Worm (Caenorhabditis elegans) whole organism, L4 larva: ENCODE measurements around the gene F38B6.8.

Experiments used
- D1046.2 ChIP-seq: fragments of 200-800 bp; sonication (Bioruptor generic); IDR thresholded peaks from 2 replicates; pipeline ENCODE4 v1.3.6; 2022; ENCODE audit warnings: missing genetic modification characterization, missing compliant biosample characterization
- F49E8.2 ChIP-seq: sonication (generic microtip); optimal IDR thresholded peaks from 2 replicates; lab custom pipeline; 2016; ENCODE audit warnings: missing compliant biosample characterization, mild to moderate bottlenecking, missing genetic modification characterization, borderline replicate concordance
- Y48G9A.11 ChIP-seq: fragments of 200-800 bp; sonication (Bioruptor generic); IDR thresholded peaks from 2 replicates; pipeline ENCODE4 v1.3.6; 2022; ENCODE audit warnings: missing genetic modification reagents, missing genetic modification characterization, missing compliant biosample characterization
- aha-1 ChIP-seq: fragments of 150-350 bp; peaks from one replicate; lab custom pipeline; 2014; ENCODE audit warnings: missing biosample characterization, missing genetic modification characterization
- ces-1 ChIP-seq: fragments of 150-350 bp; sonication (generic microtip); optimal IDR thresholded peaks from 4 replicates; lab custom pipeline; 2014; ENCODE audit warnings: missing biosample characterization, missing genetic modification reagents, missing genetic modification characterization
- daf-16 ChIP-seq, 3 experiments: sonication (generic microtip); optimal IDR thresholded peaks; 2 replicates each; lab custom pipeline; 2016 to 2017; ENCODE audit warnings: missing genetic modification characterization in 3 of 3, missing genetic modification reagents in 3 of 3, mild to moderate bottlenecking in 2 of 3, missing compliant biosample characterization in 2 of 3, missing biosample characterization in 1 of 3, moderate library complexity in 1 of 3
- duxl-1 ChIP-seq: sonication (generic microtip); optimal IDR thresholded peaks from 2 replicates; lab custom pipeline; 2016; ENCODE audit warnings: mild to moderate bottlenecking, missing genetic modification characterization, moderate library complexity, missing compliant biosample characterization; ENCODE audit not compliant: poor library complexity
- dve-1 ChIP-seq: sonication (generic microtip); optimal IDR thresholded peaks from 2 replicates; lab custom pipeline; 2017; ENCODE audit warnings: antibody characterized with exemption, mild to moderate bottlenecking, missing genetic modification characterization, missing compliant biosample characterization; ENCODE audit not compliant: insufficient read depth
- hif-1 ChIP-seq, 2 experiments: sonication (generic microtip); optimal IDR thresholded peaks; 2 replicates each; lab custom pipeline; 2016 to 2017; ENCODE audit warnings: missing compliant biosample characterization in 2 of 2, missing genetic modification characterization in 2 of 2, missing genetic modification reagents in 2 of 2, missing genotype in 2 of 2, mild to moderate bottlenecking in 1 of 2
- hlh-11 ChIP-seq: fragments of 200-800 bp; sonication (Bioruptor generic); optimal IDR thresholded peaks from 2 replicates; lab custom pipeline; 2018; ENCODE audit warnings: mild to moderate bottlenecking, missing genetic modification characterization, missing compliant biosample characterization
- hlh-30 ChIP-seq: sonication (generic microtip); optimal IDR thresholded peaks from 2 replicates; lab custom pipeline; 2017; ENCODE audit warnings: antibody characterized with exemption, mild to moderate bottlenecking, missing genetic modification characterization, missing compliant biosample characterization; ENCODE audit not compliant: insufficient read depth
- jun-1 ChIP-seq: fragments of 150-350 bp; optimal IDR thresholded peaks from 2 replicates; lab custom pipeline; 2014; ENCODE audit warnings: missing biosample characterization, missing genetic modification reagents, missing genetic modification characterization
- lin-13 ChIP-seq: fragments of 150-350 bp; optimal IDR thresholded peaks from 2 replicates; lab custom pipeline; 2014; ENCODE audit warnings: missing biosample characterization, missing genetic modification reagents, missing genetic modification characterization
- lin-15B ChIP-seq: fragments of 150-350 bp; sonication (generic microtip); optimal IDR thresholded peaks from 3 replicates; lab custom pipeline; 2014; ENCODE audit warnings: missing biosample characterization, missing genetic modification characterization
- lin-38 ChIP-seq: fragments of 200-800 bp; sonication (Bioruptor generic); IDR thresholded peaks from 2 replicates; pipeline ENCODE4 v1.3.6; 2022; ENCODE audit warnings: missing genetic modification reagents, missing genetic modification characterization, missing compliant biosample characterization
- lsy-2 ChIP-seq, 2 experiments: fragments of 150-350 bp in 1 of 2; sonication (generic microtip) in 1 of 2; optimal IDR thresholded peaks; 2 replicates each; lab custom pipeline; 2014 to 2017; ENCODE audit warnings: missing biosample characterization in 2 of 2, missing genetic modification characterization in 2 of 2
- madf-5 ChIP-seq, 2 experiments: fragments of 200-800 bp; sonication (Bioruptor generic); IDR thresholded peaks; 2 replicates each; pipeline ENCODE4 v1.3.6; 2022; ENCODE audit warnings: missing compliant biosample characterization in 2 of 2, missing genetic modification characterization in 2 of 2
- mdl-1 ChIP-seq, 2 experiments: fragments of 150-350 bp in 1 of 2; sonication (generic microtip) in 1 of 2; optimal IDR thresholded peaks; 2 replicates each; lab custom pipeline; 2014 to 2017; ENCODE audit warnings: missing biosample characterization in 2 of 2, missing genetic modification characterization in 2 of 2
- mep-1 ChIP-seq: fragments of 150-350 bp; sonication (generic microtip); optimal IDR thresholded peaks from 3 replicates; lab custom pipeline; 2014; ENCODE audit warnings: missing biosample characterization, missing genetic modification characterization
- mes-2 ChIP-seq: sonication (generic microtip); optimal IDR thresholded peaks from 2 replicates; lab custom pipeline; 2016; ENCODE audit warnings: missing genotype, mild to moderate bottlenecking, missing genetic modification characterization, missing compliant biosample characterization; ENCODE audit not compliant: poor library complexity, severe bottlenecking
- mxl-2 ChIP-seq: fragments of 200-800 bp; sonication (Bioruptor generic); conservative IDR thresholded peaks from 2 replicates; pipeline ENCODE4 v1.3.6; 2022; ENCODE audit warnings: missing genetic modification reagents, missing genetic modification characterization, missing compliant biosample characterization
- mxl-3 ChIP-seq: fragments of 200-800 bp; sonication (Bioruptor generic); optimal IDR thresholded peaks from 2 replicates; lab custom pipeline; 2018; ENCODE audit warnings: mild to moderate bottlenecking, missing genetic modification characterization, missing compliant biosample characterization
- nhr-237 ChIP-seq: sonication (generic microtip); optimal IDR thresholded peaks from 2 replicates; lab custom pipeline; 2017; ENCODE audit warnings: missing biosample characterization, missing genetic modification characterization
- nhr-28 ChIP-seq: fragments of 150-350 bp; optimal IDR thresholded peaks from 2 replicates; lab custom pipeline; 2014; ENCODE audit warnings: missing biosample characterization, missing genetic modification characterization
- nhr-76 ChIP-seq: fragments of 150-350 bp; optimal IDR thresholded peaks from 2 replicates; lab custom pipeline; 2014; ENCODE audit warnings: missing biosample characterization, missing genetic modification characterization
- pha-4 ChIP-seq, 2 experiments: fragments of 150-350 bp in 1 of 2; fragments of 200-800 bp in 1 of 2; sonication (Bioruptor generic) in 1 of 2; IDR thresholded peaks in 1 of 2; optimal IDR thresholded peaks in 1 of 2; 2 replicates each; pipeline versions ENCODE4 v1.3.6 to Lab custom; 2014 to 2022; ENCODE audit warnings: missing genetic modification characterization in 2 of 2, missing genetic modification reagents in 2 of 2, missing biosample characterization in 1 of 2, missing compliant biosample characterization in 1 of 2
- pqm-1 ChIP-seq: sonication (generic microtip); optimal IDR thresholded peaks from 2 replicates; lab custom pipeline; 2017; ENCODE audit warnings: missing biosample characterization, missing genetic modification characterization
- rbr-2 ChIP-seq: sonication (generic microtip); optimal IDR thresholded peaks from 2 replicates; lab custom pipeline; 2016; ENCODE audit warnings: missing genotype, missing genetic modification characterization, missing compliant biosample characterization
- saeg-2 ChIP-seq: fragments of 200-800 bp; sonication (Bioruptor generic); IDR thresholded peaks from 2 replicates; pipeline ENCODE4 v1.3.6; 2022; ENCODE audit warnings: missing genetic modification reagents, missing genetic modification characterization, missing compliant biosample characterization
- sdz-12 ChIP-seq: fragments of 200-800 bp; sonication (Bioruptor generic); optimal IDR thresholded peaks from 2 replicates; lab custom pipeline; 2018; ENCODE audit warnings: mild to moderate bottlenecking, missing genetic modification characterization, missing compliant biosample characterization
- skn-1 ChIP-seq: fragments of 150-350 bp; optimal IDR thresholded peaks from 2 replicates; lab custom pipeline; 2014; ENCODE audit warnings: missing biosample characterization, missing genetic modification characterization
- snpc-1.2 ChIP-seq: fragments of 200-800 bp; sonication (Bioruptor generic); IDR thresholded peaks from 2 replicates; pipeline ENCODE4 v1.3.6; 2022; ENCODE audit warnings: missing genetic modification reagents, missing genetic modification characterization, missing compliant biosample characterization
- tra-1 ChIP-seq: fragments of 200-800 bp; sonication (Bioruptor generic); IDR thresholded peaks from 2 replicates; pipeline ENCODE4 v1.3.6; 2022; ENCODE audit warnings: missing genetic modification reagents, missing genetic modification characterization, missing compliant biosample characterization
- unc-62 ChIP-seq, 3 experiments: fragments of 150-350 bp in 1 of 3; sonication (generic microtip); optimal IDR thresholded peaks in 2 of 3; peaks in 1 of 3; 1 replicate in 1 of 3; 2 replicates in 2 of 3; lab custom pipeline; 2014 to 2017; ENCODE audit warnings: missing biosample characterization in 3 of 3, missing genetic modification characterization in 3 of 3, missing genetic modification reagents in 3 of 3, missing genotype in 1 of 3
- zfp-3 ChIP-seq: fragments of 200-800 bp; sonication (Bioruptor generic); conservative IDR thresholded peaks from 2 replicates; pipeline ENCODE4 v1.3.6; 2022; ENCODE audit warnings: missing genetic modification reagents, missing genetic modification characterization, missing compliant biosample characterization
- ztf-7 ChIP-seq: fragments of 150-350 bp; optimal IDR thresholded peaks from 2 replicates; lab custom pipeline; 2014; ENCODE audit warnings: missing biosample characterization, missing genetic modification characterization

F38B6.8 gene

ce11 chrX:6682683-6683082, at the start of gene F38B6.8:
TSS of gene F38B6.8 (minus strand) at chrX:6682783.
- no peak for TF ChIP-seq skn-1 (tag; lab: Kevin White, UChicago)
- TF ChIP-seq sdz-12 (GFP tag; lab: Kevin White, UChicago): no peak
- TF ChIP-seq rbr-2 (tag; lab: Kevin White, UChicago): no peak
- no peak for TF ChIP-seq ztf-7 (tag; lab: Kevin White, UChicago)
- TF ChIP-seq madf-5 (GFP tag; IDR thresholded peaks at IDR 0.05; lab: Robert Waterston, UW): no peak
- TF ChIP-seq Y48G9A.11 (GFP tag; lab: Robert Waterston, UW): no peak
- peak in 1 of 2 experiments; percentile 13 for TF ChIP-seq unc-62 (GFP tag; optimal IDR thresholded peaks at IDR 0.05 in 1 of 2; lab: Kevin White, UChicago)
- no peak for TF ChIP-seq unc-62 (tag; optimal IDR thresholded peaks at IDR 0.05; lab: Kevin White, UChicago)
- no peak for TF ChIP-seq nhr-76
- TF ChIP-seq, all 104 proteins: peak for 1

ce11 chrX:6729593-6729992, 47.0 kb upstream of the F38B6.8 start, which contains the start of gene K11G12.6:
TSS of gene K11G12.6 (minus strand) at chrX:6729657.
- peak; percentile 68 for TF ChIP-seq hlh-11 (tag; lab: Kevin White, UChicago)
- TF ChIP-seq nhr-28 (tag; lab: Kevin White, UChicago): peak; percentile 11
- peak; percentile 45 for TF ChIP-seq mes-2 (tag; lab: Kevin White, UChicago)
- TF ChIP-seq dve-1 (tag; lab: Kevin White, UChicago): peak; percentile 23
- peak in 1 of 2 experiments; percentile 19 for TF ChIP-seq daf-16 (GFP tag; optimal IDR thresholded peaks at IDR 0.05; lab: Kevin White, UChicago)
- peak; percentile 46 for TF ChIP-seq daf-16 (tag; optimal IDR thresholded peaks at IDR 0.05; lab: Kevin White, UChicago)
- no peak for TF ChIP-seq D1046.2 (GFP tag; lab: Robert Waterston, UW)
- no peak for TF ChIP-seq Y48G9A.11 (GFP tag; lab: Robert Waterston, UW)
- TF ChIP-seq mdl-1 (tag; optimal IDR thresholded peaks at IDR 0.05; lab: Kevin White, UChicago): peak; percentile 41 to 98
- no peak for TF ChIP-seq pha-4 (GFP tag; IDR thresholded peaks at IDR 0.05; lab: Robert Waterston, UW)
- peak; percentile 92 for TF ChIP-seq pha-4 (tag; optimal IDR thresholded peaks at IDR 0.05; lab: Kevin White, UChicago)
- TF ChIP-seq nhr-237 (tag; lab: Kevin White, UChicago): no peak
- peak; percentile 45 for TF ChIP-seq lin-38 (GFP tag; lab: Robert Waterston, UW)
- no peak for TF ChIP-seq duxl-1 (tag; lab: Kevin White, UChicago)
- no peak for TF ChIP-seq lin-15B (tag; lab: Kevin White, UChicago)
- TF ChIP-seq lin-13: no peak
- TF ChIP-seq hif-1 (tag; optimal IDR thresholded peaks at IDR 0.05; lab: Kevin White, UChicago): peak in 1 of 2 experiments; percentile 30
- TF ChIP-seq hlh-30: peak; percentile 84
- no peak for TF ChIP-seq mxl-3 (GFP tag; lab: Kevin White, UChicago)
- TF ChIP-seq tra-1 (GFP tag; lab: Robert Waterston, UW): no peak
- TF ChIP-seq snpc-1.2 (GFP tag; lab: Robert Waterston, UW): no peak
- TF ChIP-seq mxl-2 (GFP tag; lab: Robert Waterston, UW): no peak
- peak; percentile 41 for TF ChIP-seq mep-1 (tag; lab: Kevin White, UChicago)
- peak in 1 of 2 experiments; percentile 48 for TF ChIP-seq lsy-2 (tag; optimal IDR thresholded peaks at IDR 0.05; lab: Kevin White, UChicago)
- no peak for TF ChIP-seq zfp-3
- no peak for TF ChIP-seq jun-1 (tag; lab: Kevin White, UChicago)
- no peak for TF ChIP-seq saeg-2 (GFP tag; lab: Robert Waterston, UW)

ce11 chrX:6728820-6729396, 46.3 kb upstream of the F38B6.8 start:
- peak in 1 of 2 experiments; percentile 95 for TF ChIP-seq hif-1 (tag; optimal IDR thresholded peaks at IDR 0.05; lab: Kevin White, UChicago)
- TF ChIP-seq tra-1 (GFP tag; lab: Robert Waterston, UW): no peak
- no peak for TF ChIP-seq saeg-2 (GFP tag; lab: Robert Waterston, UW)
- peak; percentile 22 for TF ChIP-seq mep-1 (tag; lab: Kevin White, UChicago)
- peak; percentile 11 for TF ChIP-seq pqm-1
- TF ChIP-seq mdl-1 (tag; optimal IDR thresholded peaks at IDR 0.05; lab: Kevin White, UChicago): peak; percentile 51 to 89
- TF ChIP-seq aha-1: peak; percentile 98
- TF ChIP-seq hlh-11 (tag; lab: Kevin White, UChicago): peak; percentile 54
- TF ChIP-seq lsy-2 (tag; optimal IDR thresholded peaks at IDR 0.05; lab: Kevin White, UChicago): peak in 1 of 2 experiments; percentile 44
- TF ChIP-seq daf-16 (GFP tag; optimal IDR thresholded peaks at IDR 0.05; lab: Kevin White, UChicago): no peak
- peak; percentile 81 for TF ChIP-seq daf-16 (tag; optimal IDR thresholded peaks at IDR 0.05; lab: Kevin White, UChicago)
- peak; percentile 4 for TF ChIP-seq dve-1 (tag; lab: Kevin White, UChicago)
- no peak for TF ChIP-seq F49E8.2
- TF ChIP-seq madf-5 (GFP tag; IDR thresholded peaks at IDR 0.05; lab: Robert Waterston, UW): no peak
- peak; percentile 63 for TF ChIP-seq ces-1 (GFP tag; lab: Kevin White, UChicago)
